Worm (Caenorhabditis elegans) whole organism, young adult: ENCODE results near the gene C14A6.12.
"Not testable (repeated sequence)": the region's sequence is repeated elsewhere in the genome, so short reads cannot be mapped to it uniquely, and the experiment has no call there.

ENCODE experiments used
- F57A8.1 ChIP-seq: fragments of 200-800 bp; sonication (Bioruptor generic); optimal IDR thresholded peaks from 2 replicates; lab custom pipeline; 2018; ENCODE audit warnings: mild to moderate bottlenecking, missing genetic modification characterization, moderate library complexity, missing compliant biosample characterization
- K12H6.12 ChIP-seq: fragments of 200-800 bp; sonication (Bioruptor generic); optimal IDR thresholded peaks from 2 replicates; lab custom pipeline; 2018; ENCODE audit warnings: mild to moderate bottlenecking, missing genetic modification characterization, missing compliant biosample characterization
- T26A5.8 ChIP-seq: sonication (generic microtip); optimal IDR thresholded peaks from 2 replicates; lab custom pipeline; 2016; ENCODE audit warnings: missing genetic modification characterization, missing compliant biosample characterization
- ZK185.1 ChIP-seq: sonication (generic microtip); optimal IDR thresholded peaks from 2 replicates; lab custom pipeline; 2016; ENCODE audit warnings: mild to moderate bottlenecking, missing genetic modification characterization, missing compliant biosample characterization; ENCODE audit not compliant: poor library complexity, severe bottlenecking
- cebp-1 ChIP-seq, 2 experiments: fragments of 200-800 bp in 1 of 2; sonication (Bioruptor generic) in 1 of 2; sonication (generic microtip) in 1 of 2; IDR thresholded peaks in 1 of 2; optimal IDR thresholded peaks in 1 of 2; 2 replicates each; pipeline versions ENCODE4 v1.3.6 to Lab custom; 2017 to 2022; ENCODE audit warnings: missing compliant biosample characterization in 2 of 2, missing genetic modification characterization in 2 of 2, mild to moderate bottlenecking in 1 of 2, missing genetic modification reagents in 1 of 2, moderate library complexity in 1 of 2
- hmg-1.2 ChIP-seq: fragments of 200-800 bp; sonication (Bioruptor generic); IDR thresholded peaks from 2 replicates; pipeline ENCODE4 v1.3.6; 2022; ENCODE audit warnings: missing genetic modification reagents, missing genetic modification characterization, missing compliant biosample characterization
- lin-26 ChIP-seq: fragments of 200-800 bp; sonication (Bioruptor generic); IDR thresholded peaks from 2 replicates; pipeline ENCODE4 v1.3.6; 2022; ENCODE audit warnings: missing genetic modification reagents, missing genetic modification characterization, missing compliant biosample characterization
- mel-28 ChIP-seq: sonication (generic microtip); optimal IDR thresholded peaks from 2 replicates; lab custom pipeline; 2016; ENCODE audit warnings: borderline replicate concordance, mild to moderate bottlenecking, missing genetic modification characterization, missing compliant biosample characterization
- nhr-179 ChIP-seq: sonication (generic microtip); optimal IDR thresholded peaks from 2 replicates; lab custom pipeline; 2016; ENCODE audit warnings: mild to moderate bottlenecking, missing genetic modification characterization, missing compliant biosample characterization
- repo-1 ChIP-seq: sonication (generic microtip); optimal IDR thresholded peaks from 2 replicates; lab custom pipeline; 2017; ENCODE audit warnings: mild to moderate bottlenecking, missing genetic modification characterization, missing compliant biosample characterization
- sea-2 ChIP-seq: fragments of 200-800 bp; sonication (Bioruptor generic); IDR thresholded peaks from 2 replicates; pipeline ENCODE4 v1.3.6; 2022; ENCODE audit warnings: missing genetic modification characterization, missing compliant biosample characterization
- snpc-4 ChIP-seq, 5 experiments: fragments of 150-350 bp in 1 of 5; sonication (generic microtip) in 4 of 5; optimal IDR thresholded peaks; 2 replicates each; lab custom pipeline; 2014 to 2018; ENCODE audit warnings: missing genetic modification characterization in 5 of 5, missing biosample characterization in 3 of 5, antibody characterized with exemption in 2 of 5, mild to moderate bottlenecking in 2 of 5, missing compliant biosample characterization in 2 of 5, missing genotype in 2 of 5, moderate library complexity in 2 of 5, missing genetic modification reagents in 1 of 5

DNA sequence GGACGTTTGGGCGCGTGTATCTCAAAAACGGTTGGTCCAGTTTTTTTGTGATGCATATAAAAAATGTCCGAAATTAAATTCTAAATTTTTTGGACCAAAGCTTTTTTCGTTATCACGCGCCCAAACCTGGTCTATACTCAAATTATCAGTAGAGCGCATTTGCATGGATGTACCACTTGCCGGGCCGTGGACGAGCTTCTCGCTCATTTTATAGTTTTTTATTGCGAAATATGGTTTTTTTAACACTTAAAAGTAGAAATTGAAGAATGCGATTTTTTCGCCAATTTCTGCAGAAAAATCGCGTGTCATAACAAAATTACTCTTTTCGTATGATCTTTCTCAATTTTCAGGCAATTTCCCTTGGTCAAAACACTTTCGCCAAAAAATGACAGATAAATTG, 47.4 kb downstream of the C14A6.12 start:
- not testable (repeated sequence) for TF ChIP-seq sea-2 (GFP tag; lab: Robert Waterston, UW); T26A5.8 (tag; lab: Kevin White, UChicago); K12H6.12 (tag; lab: Kevin White, UChicago); lin-26 (GFP tag; lab: Robert Waterston, UW); F57A8.1; ZK185.1 (tag; lab: Kevin White, UChicago); hmg-1.2; mel-28; snpc-4 (GFP tag; optimal IDR thresholded peaks at IDR 0.05; lab: Kevin White, UChicago); snpc-4 (tag; optimal IDR thresholded peaks at IDR 0.05; lab: Kevin White, UChicago); nhr-179 (tag; lab: Kevin White, UChicago); repo-1
- TF ChIP-seq cebp-1 (GFP tag; IDR thresholded peaks at IDR 0.05; lab: Robert Waterston, UW), result peak; percentile 93
- peak; percentile 90 for TF ChIP-seq cebp-1 (tag; optimal IDR thresholded peaks at IDR 0.05; lab: Kevin White, UChicago)
